Fruit fly (Drosophila melanogaster) whole organism, embryonic: Measurements from ENCODE around the gene TfAP-2.
A peak's percentile ranks its signal among the peaks of the same experiment; 100 is the strongest.

Experiments
- Bgb ChIP-seq: fragments of 200-800 bp; sonication (Bioruptor generic); IDR thresholded peaks from 2 replicates; pipeline ENCODE4 v1.3.6; 2022; ENCODE audit warnings: missing biosample characterization, missing genetic modification characterization; ENCODE audit not compliant: partially characterized antibody
- Bteb2 ChIP-seq: fragments of 200-800 bp; sonication (Bioruptor generic); optimal IDR thresholded peaks from 2 replicates; lab custom pipeline; 2016; ENCODE audit warnings: missing biosample characterization, missing genetic modification characterization
- CG10366 ChIP-seq: fragments of 200-800 bp; sonication (Bioruptor generic); IDR thresholded peaks from 2 replicates; pipeline ENCODE4 v1.3.6; 2022; ENCODE audit warnings: missing biosample characterization, missing genetic modification characterization
- CG10543 ChIP-seq: fragments of 200-800 bp; sonication (Bioruptor generic); optimal IDR thresholded peaks from 3 replicates; lab custom pipeline; 2017; ENCODE audit warnings: missing biosample characterization, mild to moderate bottlenecking, missing genetic modification characterization, moderate library complexity
- CG1233 ChIP-seq: fragments of 200-800 bp; sonication (Bioruptor generic); optimal IDR thresholded peaks from 4 replicates; lab custom pipeline; 2018; ENCODE audit warnings: missing biosample characterization, mild to moderate bottlenecking, missing genetic modification characterization
- CG13287 ChIP-seq: fragments of 200-800 bp; sonication (Bioruptor generic); IDR thresholded peaks from 2 replicates; pipeline ENCODE4 v1.3.6; 2022; ENCODE audit warnings: missing biosample characterization, missing genetic modification characterization; ENCODE audit not compliant: partially characterized antibody
- CG16813 ChIP-seq: fragments of 200-800 bp; sonication (Bioruptor generic); IDR thresholded peaks from 3 replicates; pipeline ENCODE4 v1.3.6; 2022; ENCODE audit warnings: missing biosample characterization, missing genetic modification characterization; ENCODE audit not compliant: partially characterized antibody
- CG17186 ChIP-seq: fragments of 200-800 bp; sonication (Bioruptor generic); optimal IDR thresholded peaks from 3 replicates; lab custom pipeline; 2017; ENCODE audit warnings: missing biosample characterization, missing genetic modification reagents, missing genetic modification characterization
- CG2116 ChIP-seq: fragments of 200-800 bp; sonication (Bioruptor generic); optimal IDR thresholded peaks from 3 replicates; lab custom pipeline; 2018; ENCODE audit warnings: missing biosample characterization, mild to moderate bottlenecking, missing genetic modification characterization
- CG34224 ChIP-seq: fragments of 200-800 bp; sonication (Bioruptor generic); IDR thresholded peaks from 3 replicates; pipeline ENCODE4 v1.3.6; 2022; ENCODE audit warnings: missing biosample characterization, missing genetic modification characterization; ENCODE audit not compliant: partially characterized antibody
- CG3838 ChIP-seq: fragments of 200-800 bp; sonication (Bioruptor generic); optimal IDR thresholded peaks from 3 replicates; lab custom pipeline; 2016; ENCODE audit warnings: missing biosample characterization, missing genetic modification characterization
- CG4617 ChIP-seq: fragments of 200-800 bp; sonication (Bioruptor generic); optimal IDR thresholded peaks from 3 replicates; lab custom pipeline; 2016; ENCODE audit warnings: missing biosample characterization, missing genetic modification characterization, borderline replicate concordance
- CG7372 ChIP-seq: fragments of 200-800 bp; sonication (Bioruptor generic); IDR thresholded peaks from 2 replicates; pipeline ENCODE4 v1.3.6; 2022; ENCODE audit warnings: missing biosample characterization, missing genetic modification characterization
- CG8089 ChIP-seq: fragments of 200-800 bp; sonication (Bioruptor generic); optimal IDR thresholded peaks from 3 replicates; lab custom pipeline; 2016; ENCODE audit warnings: missing biosample characterization, missing genetic modification characterization
- CG8924 ChIP-seq: fragments of 200-800 bp; optimal IDR thresholded peaks from 3 replicates; lab custom pipeline; 2019; ENCODE audit warnings: missing biosample characterization, mild to moderate bottlenecking, missing genetic modification characterization, moderate library complexity
- CG9797 ChIP-seq: fragments of 200-800 bp; sonication (Bioruptor generic); optimal IDR thresholded peaks from 3 replicates; lab custom pipeline; 2018; ENCODE audit warnings: missing biosample characterization, mild to moderate bottlenecking, missing genetic modification characterization
- CG9876 ChIP-seq: fragments of 200-800 bp; sonication (Bioruptor generic); optimal IDR thresholded peaks from 2 replicates; lab custom pipeline; 2016; ENCODE audit warnings: missing biosample characterization, missing genetic modification characterization
- Dfd ChIP-seq, 2 experiments: fragments of >200 bp; optimal IDR thresholded peaks; 2 replicates each; lab custom pipeline; 2017; ENCODE audit warnings: missing biosample characterization in 2 of 2, missing genetic modification characterization in 2 of 2
- Dll ChIP-seq: fragments of 200-800 bp; sonication (Bioruptor generic); IDR thresholded peaks from 4 replicates; pipeline ENCODE4 v1.3.6; 2022; ENCODE audit warnings: missing biosample characterization, missing genetic modification characterization; ENCODE audit not compliant: partially characterized antibody
- Doc3 ChIP-seq: fragments of 200-800 bp; sonication (Bioruptor generic); IDR thresholded peaks from 3 replicates; pipeline ENCODE4 v1.3.6; 2022; ENCODE audit warnings: missing biosample characterization, missing genetic modification characterization; ENCODE audit not compliant: partially characterized antibody
- Dref ChIP-seq: fragments of 200-800 bp; sonication (Bioruptor generic); IDR thresholded peaks from 2 replicates; pipeline ENCODE4 v1.3.6; 2022; ENCODE audit warnings: missing biosample characterization, missing genetic modification characterization
- E2f2 ChIP-seq: fragments of 200-800 bp; sonication (Bioruptor generic); IDR thresholded peaks from 2 replicates; pipeline ENCODE4 v1.3.6; 2022; ENCODE audit warnings: missing biosample characterization, missing genetic modification characterization
- Hr3 ChIP-seq: fragments of 200-800 bp; sonication (Bioruptor generic); optimal IDR thresholded peaks from 3 replicates; lab custom pipeline; 2016; ENCODE audit warnings: missing biosample characterization, missing genetic modification characterization
- MBD-R2 ChIP-seq: fragments of 200-800 bp; sonication (Bioruptor generic); IDR thresholded peaks from 2 replicates; pipeline ENCODE4 v1.3.6; 2022; ENCODE audit warnings: missing biosample characterization, missing genetic modification characterization
- Med ChIP-seq: fragments of 200-800 bp; sonication (Bioruptor generic); peaks from one replicate; lab custom pipeline; 2016; ENCODE audit warnings: missing biosample characterization, missing genetic modification characterization, mild to moderate bottlenecking, inconsistent platforms, moderate library complexity
- NC2β ChIP-seq: fragments of 200-800 bp; sonication (Bioruptor generic); optimal IDR thresholded peaks from 2 replicates; lab custom pipeline; 2016; ENCODE audit warnings: missing biosample characterization, missing genetic modification characterization
- Rfx ChIP-seq: fragments of 200-800 bp; sonication (Bioruptor generic); IDR thresholded peaks from 2 replicates; pipeline ENCODE4 v1.3.6; 2022; ENCODE audit warnings: missing biosample characterization, missing genetic modification characterization
- Sin3A ChIP-seq: fragments of >200 bp; optimal IDR thresholded peaks from 2 replicates; lab custom pipeline; 2018
- Sry-δ ChIP-seq: fragments of 200-800 bp; sonication (Bioruptor generic); optimal IDR thresholded peaks from 2 replicates; lab custom pipeline; 2016; ENCODE audit warnings: missing biosample characterization, missing genetic modification characterization
- Xrp1 ChIP-seq: fragments of 200-800 bp; sonication (Bioruptor generic); IDR thresholded peaks from 2 replicates; pipeline ENCODE4 v1.3.6; 2022; ENCODE audit warnings: missing biosample characterization, missing genetic modification characterization
- amos ChIP-seq: fragments of 200-800 bp; sonication (Bioruptor generic); IDR thresholded peaks from 2 replicates; pipeline ENCODE4 v1.3.6; 2022; ENCODE audit warnings: missing biosample characterization, missing genetic modification characterization; ENCODE audit not compliant: partially characterized antibody
- bbx ChIP-seq: fragments of 200-800 bp; sonication (Bioruptor generic); IDR thresholded peaks from 2 replicates; pipeline ENCODE4 v1.3.6; 2022; ENCODE audit warnings: missing biosample characterization, missing genetic modification characterization; ENCODE audit not compliant: partially characterized antibody
- bowl ChIP-seq: fragments of 200-800 bp; sonication (Bioruptor generic); IDR thresholded peaks from 2 replicates; pipeline ENCODE4 v1.3.6; 2022; ENCODE audit warnings: missing biosample characterization, missing genetic modification characterization
- cg ChIP-seq: fragments of 200-800 bp; sonication (Bioruptor generic); optimal IDR thresholded peaks from 3 replicates; lab custom pipeline; 2019; ENCODE audit warnings: missing biosample characterization, mild to moderate bottlenecking, missing genetic modification characterization, moderate library complexity
- chinmo ChIP-seq: fragments of 200-800 bp; sonication (Bioruptor generic); IDR thresholded peaks from 4 replicates; pipeline ENCODE4 v1.3.6; 2022; ENCODE audit warnings: missing biosample characterization, missing genetic modification characterization; ENCODE audit not compliant: partially characterized antibody
- chn ChIP-seq: fragments of 200-800 bp; sonication (Bioruptor generic); optimal IDR thresholded peaks from 2 replicates; lab custom pipeline; 2016; ENCODE audit warnings: missing biosample characterization, missing genetic modification characterization
- eyg ChIP-seq: fragments of 200-800 bp; sonication (Bioruptor generic); optimal IDR thresholded peaks from 3 replicates; lab custom pipeline; 2016; ENCODE audit warnings: missing biosample characterization, missing genetic modification characterization
- gem ChIP-seq: fragments of 200-800 bp; sonication (Bioruptor generic); optimal IDR thresholded peaks from 2 replicates; lab custom pipeline; 2019; ENCODE audit warnings: missing biosample characterization, mild to moderate bottlenecking, missing genetic modification characterization, moderate library complexity
- hkb ChIP-seq, 2 experiments: fragments of 200-800 bp in 1 of 2; fragments of >200 bp in 1 of 2; sonication (Bioruptor generic) in 1 of 2; IDR thresholded peaks in 1 of 2; optimal IDR thresholded peaks in 1 of 2; 2 replicates each; pipeline versions ENCODE4 v1.3.6 to Lab custom; 2017 to 2022; ENCODE audit warnings: missing biosample characterization in 1 of 2, missing genetic modification characterization in 1 of 2
- kni ChIP-seq: fragments of 200-800 bp; sonication (Bioruptor generic); optimal IDR thresholded peaks from 3 replicates; lab custom pipeline; 2017; ENCODE audit warnings: mild to moderate bottlenecking, missing biosample characterization, missing genetic modification reagents, missing genetic modification characterization
- mld ChIP-seq: fragments of 200-800 bp; sonication (Bioruptor generic); IDR thresholded peaks from 3 replicates; pipeline ENCODE4 v1.3.6; 2022; ENCODE audit warnings: missing biosample characterization, missing genetic modification characterization; ENCODE audit not compliant: partially characterized antibody
- nerfin-2 ChIP-seq: fragments of 200-800 bp; sonication (Bioruptor generic); IDR thresholded peaks from 2 replicates; pipeline ENCODE4 v1.3.6; 2022; ENCODE audit warnings: missing biosample characterization, missing genetic modification characterization; ENCODE audit not compliant: partially characterized antibody
- oc ChIP-seq: fragments of 200-800 bp; sonication (Bioruptor generic); optimal IDR thresholded peaks from 2 replicates; lab custom pipeline; 2018; ENCODE audit warnings: missing biosample characterization, mild to moderate bottlenecking, missing genetic modification characterization, moderate library complexity
- peb ChIP-seq: fragments of 200-800 bp; sonication (Bioruptor generic); IDR thresholded peaks from 2 replicates; pipeline ENCODE4 v1.3.6; 2022; ENCODE audit warnings: missing biosample characterization, missing genetic modification characterization
- salm ChIP-seq: fragments of 200-800 bp; sonication (Bioruptor generic); optimal IDR thresholded peaks from 2 replicates; lab custom pipeline; 2018; ENCODE audit warnings: missing biosample characterization, mild to moderate bottlenecking, missing genetic modification characterization
- sima ChIP-seq: fragments of 200-800 bp; sonication (Bioruptor generic); optimal IDR thresholded peaks from 2 replicates; lab custom pipeline; 2016; ENCODE audit warnings: missing biosample characterization, missing genetic modification characterization
- sob ChIP-seq: fragments of 200-800 bp; sonication (Bioruptor generic); IDR thresholded peaks from 2 replicates; pipeline ENCODE4 v1.3.6; 2022; ENCODE audit warnings: missing biosample characterization, missing genetic modification characterization
- tna ChIP-seq: fragments of 200-800 bp; sonication (Bioruptor generic); IDR thresholded peaks from 2 replicates; pipeline ENCODE4 v1.3.6; 2022; ENCODE audit warnings: missing biosample characterization, missing genetic modification characterization; ENCODE audit not compliant: partially characterized antibody
- vnd ChIP-seq: fragments of 200-800 bp; sonication (Bioruptor generic); IDR thresholded peaks from 3 replicates; pipeline ENCODE4 v1.3.6; 2022; ENCODE audit warnings: missing biosample characterization, missing genetic modification characterization; ENCODE audit not compliant: partially characterized antibody

TfAP-2 gene

dm6 chr3L:21554752-21555151, 31.9 kb upstream of the TfAP-2 start, which contains the start of gene Wnk:
TSS of gene Wnk (minus strand) at chr3L:21554928.
- TF ChIP-seq CG3838 (GFP tag; lab: Kevin White, UChicago): no peak
- TF ChIP-seq CG4617 (GFP tag; lab: Kevin White, UChicago): peak; percentile 62
- TF ChIP-seq amos: peak; percentile 83
- peak; percentile 60 for TF ChIP-seq CG2116 (GFP tag; lab: Kevin White, UChicago)
- peak; percentile 85 for TF ChIP-seq CG13287 (GFP tag; lab: Robert Waterston, UW)
- TF ChIP-seq CG16813 (GFP tag; lab: Robert Waterston, UW): peak; percentile 71
- TF ChIP-seq Xrp1: no peak
- TF ChIP-seq kni (GFP tag; lab: Kevin White, UChicago): no peak
- 0 out of 3 replicates have a peak, but pooled peaks have one; percentile 62 for TF ChIP-seq mld
- peak; percentile 86 for TF ChIP-seq Bgb (GFP tag; lab: Robert Waterston, UW)
- peak; percentile 86 for TF ChIP-seq Dref
- TF ChIP-seq Dfd (GFP tag; optimal IDR thresholded peaks at IDR 0.05; lab: Kevin White, UChicago): no peak
- TF ChIP-seq Doc3: peak; percentile 62; the same call in 2 of the 3 replicates
- no peak for TF ChIP-seq chn (GFP tag; lab: Kevin White, UChicago)
- peak; percentile 64; the same call in 1 of the 2 replicates for TF ChIP-seq nerfin-2
- peak; percentile 57; the same call in 1 of the 2 replicates for TF ChIP-seq MBD-R2 (GFP tag; lab: Robert Waterston, UW)
- TF ChIP-seq oc: no peak
- TF ChIP-seq sob: no peak
- no peak for TF ChIP-seq NC2β (GFP tag; lab: Kevin White, UChicago)
- peak; percentile 81 for TF ChIP-seq tna (GFP tag; lab: Robert Waterston, UW)
- no peak for TF ChIP-seq CG10543 (GFP tag; lab: Kevin White, UChicago)
- peak; percentile 80 for TF ChIP-seq Dll (GFP tag; lab: Robert Waterston, UW)
- TF ChIP-seq CG10366 (GFP tag; lab: Robert Waterston, UW): no peak
- TF ChIP-seq cg (GFP tag; lab: Kevin White, UChicago): peak; percentile 70
- no peak for TF ChIP-seq salm (tag; lab: Kevin White, UChicago)
- peak; percentile 30; the same call in 1 of the 2 replicates for TF ChIP-seq E2f2 (GFP tag; lab: Robert Waterston, UW)
- peak; percentile 36 for TF ChIP-seq Sin3A
- no peak for TF ChIP-seq CG9876 (GFP tag; lab: Kevin White, UChicago)
- TF ChIP-seq Hr3: no peak
- TF ChIP-seq CG34224 (GFP tag; lab: Robert Waterston, UW): peak; percentile 82
- peak; percentile 33 for TF ChIP-seq CG9797 (GFP tag; lab: Kevin White, UChicago)
- TF ChIP-seq CG17186 (GFP tag; lab: Kevin White, UChicago): peak; percentile 35
- no peak for TF ChIP-seq Bteb2
- TF ChIP-seq CG1233 (GFP tag; lab: Kevin White, UChicago): no peak
- TF ChIP-seq eyg (GFP tag; lab: Kevin White, UChicago): no peak
- TF ChIP-seq chinmo (GFP tag; lab: Robert Waterston, UW): peak; percentile 80; the same call in 1 of the 4 replicates
- TF ChIP-seq sima (GFP tag; lab: Kevin White, UChicago): no peak
- TF ChIP-seq Rfx (GFP tag; lab: Robert Waterston, UW): no peak; the same call in 1 of the 2 replicates
- TF ChIP-seq bowl (GFP tag; lab: Robert Waterston, UW): no peak
- TF ChIP-seq gem (tag; lab: Kevin White, UChicago): no peak
- TF ChIP-seq bbx: peak; percentile 83
- TF ChIP-seq CG7372 (GFP tag; lab: Robert Waterston, UW): no peak
- TF ChIP-seq hkb (optimal IDR thresholded peaks at IDR 0.05; lab: Kevin White, UChicago): no peak
- no peak for TF ChIP-seq hkb (GFP tag; IDR thresholded peaks at IDR 0.05; lab: Robert Waterston, UW)
- peak; percentile 67 for TF ChIP-seq Sry-δ (GFP tag; lab: Kevin White, UChicago)
- peak; percentile 57 for TF ChIP-seq vnd (GFP tag; lab: Robert Waterston, UW)
- TF ChIP-seq Med (GFP tag; lab: Kevin White, UChicago): no peak
- no peak for TF ChIP-seq CG8089
- no peak for TF ChIP-seq CG8924 (tag; lab: Kevin White, UChicago)
- no peak for TF ChIP-seq peb (GFP tag; lab: Robert Waterston, UW)
